Fruit fly (Drosophila melanogaster): Measurements from ENCODE around the gene CG5966.

The CG5966 gene

dm6 chrX:5974358-5975143 lies 14.0 kb upstream of the CG5966 start:
- TF ChIP-seq gl (tag; optimal IDR thresholded peaks at IDR 0.05) (no peak), CG10348 (GFP tag; IDR thresholded peaks at IDR 0.05) (no peak), CG8301 (tag; optimal IDR thresholded peaks at IDR 0.05) (peak; percentile 16), Pif1B (GFP tag; optimal IDR thresholded peaks at IDR 0.05) (peak; percentile 11), Snoo (tag; optimal IDR thresholded peaks at IDR 0.05) (no peak), CG13204 (GFP tag; optimal IDR thresholded peaks at IDR 0.05) (no peak), CG4496 (GFP tag; IDR thresholded peaks at IDR 0.05) (no peak), CG12605 (GFP tag; IDR thresholded peaks at IDR 0.05) (no peak), CG15710 (tag; optimal IDR thresholded peaks at IDR 0.05) (peak; percentile 14), Pif1A (GFP tag; optimal IDR thresholded peaks at IDR 0.05) (no peak), CG8159 (tag; optimal IDR thresholded peaks at IDR 0.05) (peak; percentile 40), CG9948 (tag; optimal IDR thresholded peaks at IDR 0.05) (peak; percentile 29), Ets98B (GFP tag; IDR thresholded peaks at IDR 0.05) (no peak), CG17806 (tag; optimal IDR thresholded peaks at IDR 0.05) (peak; percentile 12), CG14655 (GFP tag; optimal IDR thresholded peaks at IDR 0.05) (peak; percentile 9), CG34367 (tag; optimal IDR thresholded peaks at IDR 0.05) (peak; percentile 15), EcR (GFP tag; optimal IDR thresholded peaks at IDR 0.05) (peak; percentile 72), rn (GFP tag; IDR thresholded peaks at IDR 0.05) (no peak), fd96Ca (GFP tag; IDR thresholded peaks at IDR 0.05) (no peak)

DNA sequence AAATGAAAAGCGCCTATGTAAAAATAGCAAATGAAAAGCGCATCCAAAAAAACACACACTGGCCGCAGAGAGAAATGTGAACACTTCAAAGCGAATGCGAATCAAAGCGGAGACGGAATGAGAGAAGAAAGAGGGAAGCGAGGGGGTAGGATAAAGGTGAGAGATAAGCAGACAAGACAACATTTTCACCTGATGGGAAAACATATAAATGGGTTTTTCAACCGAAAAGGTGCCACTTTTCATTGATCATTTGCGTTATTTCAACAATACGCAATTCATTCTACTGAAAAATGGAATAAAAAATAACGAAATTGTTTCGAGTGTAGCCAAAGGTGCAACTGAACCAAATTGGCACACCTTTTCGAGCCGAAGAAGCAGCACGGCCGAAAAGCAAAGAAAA lies 11.5 kb upstream of the CG5966 start:
- TF ChIP-seq CG13204 (GFP tag; optimal IDR thresholded peaks at IDR 0.05) (no peak), Ets98B (GFP tag; IDR thresholded peaks at IDR 0.05) (peak; percentile 36; the same call in 1 of the 2 replicates), CG17806 (tag; optimal IDR thresholded peaks at IDR 0.05) (no peak), CG15710 (tag; optimal IDR thresholded peaks at IDR 0.05) (no peak), CG32121 (GFP tag; IDR thresholded peaks at IDR 0.05) (peak; percentile 57; the same call in 1 of the 2 replicates), CG8301 (tag; optimal IDR thresholded peaks at IDR 0.05) (no peak), CG10348 (GFP tag; IDR thresholded peaks at IDR 0.05) (no peak), gl (tag; optimal IDR thresholded peaks at IDR 0.05) (no peak), CG12605 (GFP tag; IDR thresholded peaks at IDR 0.05) (no peak), fd96Ca (GFP tag; IDR thresholded peaks at IDR 0.05) (peak; percentile 16; the same call in 1 of the 3 replicates), EcR (GFP tag; optimal IDR thresholded peaks at IDR 0.05) (no peak), Pif1A (GFP tag; optimal IDR thresholded peaks at IDR 0.05) (no peak), CG4496 (GFP tag; IDR thresholded peaks at IDR 0.05) (0 out of 3 replicates have a peak, but pooled peaks have one; percentile 31), CG9948 (tag; optimal IDR thresholded peaks at IDR 0.05) (no peak), Snoo (tag; optimal IDR thresholded peaks at IDR 0.05) (no peak), CG34367 (tag; optimal IDR thresholded peaks at IDR 0.05) (no peak), D1 (tag; optimal IDR thresholded peaks at IDR 0.05) (no peak), CG8159 (tag; optimal IDR thresholded peaks at IDR 0.05) (no peak), rn (GFP tag; IDR thresholded peaks at IDR 0.05) (peak; percentile 10; the same call in 1 of the 2 replicates), Pif1B (GFP tag; optimal IDR thresholded peaks at IDR 0.05) (no peak), CG14655 (GFP tag; optimal IDR thresholded peaks at IDR 0.05) (no peak)

dm6 chrX:5977769-5978168 lies 10.8 kb upstream of the CG5966 start:
- TF ChIP-seq Ets98B (GFP tag; IDR thresholded peaks at IDR 0.05) = peak; percentile 71
- TF ChIP-seq Pif1A (GFP tag; optimal IDR thresholded peaks at IDR 0.05) = no peak
- TF ChIP-seq CG32121 (GFP tag; IDR thresholded peaks at IDR 0.05) = peak; percentile 83
- no peak for TF ChIP-seq CG8301 (tag; optimal IDR thresholded peaks at IDR 0.05)
- TF ChIP-seq rn (GFP tag; IDR thresholded peaks at IDR 0.05) = peak; percentile 50; the same call in 1 of the 2 replicates
- no peak for TF ChIP-seq CG9948 (tag; optimal IDR thresholded peaks at IDR 0.05)
- TF ChIP-seq fd96Ca (GFP tag; IDR thresholded peaks at IDR 0.05) = peak; percentile 67
- no peak for TF ChIP-seq Pif1B (GFP tag; optimal IDR thresholded peaks at IDR 0.05)
- no peak for TF ChIP-seq gl (tag; optimal IDR thresholded peaks at IDR 0.05)
- TF ChIP-seq CG14655 (GFP tag; optimal IDR thresholded peaks at IDR 0.05) = no peak
- TF ChIP-seq CG34367 (tag; optimal IDR thresholded peaks at IDR 0.05) = no peak
- no peak for TF ChIP-seq CG15710 (tag; optimal IDR thresholded peaks at IDR 0.05)
- TF ChIP-seq Snoo (tag; optimal IDR thresholded peaks at IDR 0.05) = no peak
- peak; percentile 49 for TF ChIP-seq CG12605 (GFP tag; IDR thresholded peaks at IDR 0.05)
- no peak for TF ChIP-seq CG10348 (GFP tag; IDR thresholded peaks at IDR 0.05)
- no peak for TF ChIP-seq D1 (tag; optimal IDR thresholded peaks at IDR 0.05)
- peak; percentile 75; the same call in 2 of the 3 replicates for TF ChIP-seq CG4496 (GFP tag; IDR thresholded peaks at IDR 0.05)
- no peak for TF ChIP-seq CG8159 (tag; optimal IDR thresholded peaks at IDR 0.05)
- no peak for TF ChIP-seq EcR (GFP tag; optimal IDR thresholded peaks at IDR 0.05)
- TF ChIP-seq CG13204 (GFP tag; optimal IDR thresholded peaks at IDR 0.05) = no peak
- TF ChIP-seq CG17806 (tag; optimal IDR thresholded peaks at IDR 0.05) = no peak

DNA sequence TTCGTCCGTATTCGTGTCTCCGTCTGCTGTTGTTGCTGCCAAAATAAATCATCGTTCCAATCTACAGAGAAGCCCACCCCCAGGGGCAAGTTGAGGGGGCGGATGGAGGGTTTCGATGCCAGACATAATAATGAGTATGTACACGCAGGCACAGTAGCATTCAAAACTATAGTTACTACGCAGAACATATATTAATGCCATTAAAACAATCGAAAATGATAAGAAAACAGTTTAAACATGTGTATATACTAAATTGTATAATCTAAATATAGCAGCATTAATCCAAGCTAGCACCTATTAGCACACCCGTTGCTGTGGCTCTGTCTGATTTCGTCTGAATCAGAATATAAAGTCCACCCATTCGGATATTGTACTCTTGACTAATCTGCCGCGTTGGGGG lies 7.7 kb upstream of the CG5966 start:
- peak; percentile 83 for TF ChIP-seq Ets98B (GFP tag; IDR thresholded peaks at IDR 0.05)
- peak; percentile 88 for TF ChIP-seq Snoo (tag; optimal IDR thresholded peaks at IDR 0.05)
- TF ChIP-seq EcR (GFP tag; optimal IDR thresholded peaks at IDR 0.05) = no peak
- peak; percentile 72 for TF ChIP-seq CG32121 (GFP tag; IDR thresholded peaks at IDR 0.05)
- peak; percentile 61 for TF ChIP-seq CG9948 (tag; optimal IDR thresholded peaks at IDR 0.05)
- TF ChIP-seq CG8301 (tag; optimal IDR thresholded peaks at IDR 0.05) = peak; percentile 62
- TF ChIP-seq CG15710 (tag; optimal IDR thresholded peaks at IDR 0.05) = peak; percentile 68
- TF ChIP-seq CG8159 (tag; optimal IDR thresholded peaks at IDR 0.05) = peak; percentile 75
- TF ChIP-seq Pif1A (GFP tag; optimal IDR thresholded peaks at IDR 0.05) = peak; percentile 75
- TF ChIP-seq D1 (tag; optimal IDR thresholded peaks at IDR 0.05) = no peak
- TF ChIP-seq CG14655 (GFP tag; optimal IDR thresholded peaks at IDR 0.05) = peak; percentile 57
- peak; percentile 46 for TF ChIP-seq CG13204 (GFP tag; optimal IDR thresholded peaks at IDR 0.05)
- peak; percentile 72 for TF ChIP-seq Pif1B (GFP tag; optimal IDR thresholded peaks at IDR 0.05)
- TF ChIP-seq fd96Ca (GFP tag; IDR thresholded peaks at IDR 0.05) = peak; percentile 79
- TF ChIP-seq CG4496 (GFP tag; IDR thresholded peaks at IDR 0.05) = peak; percentile 82
- TF ChIP-seq CG12605 (GFP tag; IDR thresholded peaks at IDR 0.05) = peak; percentile 64; the same call in 1 of the 2 replicates
- peak; percentile 63 for TF ChIP-seq gl (tag; optimal IDR thresholded peaks at IDR 0.05)
- no peak for TF ChIP-seq CG10348 (GFP tag; IDR thresholded peaks at IDR 0.05)
- TF ChIP-seq CG17806 (tag; optimal IDR thresholded peaks at IDR 0.05) = peak; percentile 63
- 0 out of 2 replicates have a peak, but pooled peaks have one; percentile 17 for TF ChIP-seq rn (GFP tag; IDR thresholded peaks at IDR 0.05)
- TF ChIP-seq CG34367 (tag; optimal IDR thresholded peaks at IDR 0.05) = peak; percentile 60

Data from whole organism, pupa.